Fruit fly (Drosophila melanogaster) whole organism, embryonic: Measurements from ENCODE around the gene Arp8.

ENCODE experiments used
- B-H2 ChIP-seq: fragments of 200-800 bp; sonication (Bioruptor generic); optimal IDR thresholded peaks from 2 replicates; lab custom pipeline; 2018; ENCODE audit warnings: missing biosample characterization, mild to moderate bottlenecking, missing genetic modification characterization
- Bgb ChIP-seq: fragments of 200-800 bp; sonication (Bioruptor generic); IDR thresholded peaks from 2 replicates; pipeline ENCODE4 v1.3.6; 2022; ENCODE audit warnings: missing biosample characterization, missing genetic modification characterization; ENCODE audit not compliant: partially characterized antibody
- C15 ChIP-seq: fragments of 200-800 bp; sonication (Bioruptor generic); IDR thresholded peaks from 3 replicates; pipeline ENCODE4 v1.3.6; 2022; ENCODE audit warnings: missing biosample characterization, missing genetic modification characterization
- CG12942 ChIP-seq: fragments of 200-800 bp; sonication (Bioruptor generic); optimal IDR thresholded peaks from 3 replicates; lab custom pipeline; 2016; ENCODE audit warnings: missing biosample characterization, missing genetic modification characterization
- CG13894 ChIP-seq: fragments of 200-800 bp; sonication (Bioruptor generic); optimal IDR thresholded peaks from 3 replicates; lab custom pipeline; 2018; ENCODE audit warnings: missing biosample characterization, mild to moderate bottlenecking, missing genetic modification characterization, moderate library complexity
- CG14441 ChIP-seq: fragments of 200-800 bp; sonication (Bioruptor generic); IDR thresholded peaks from 2 replicates; pipeline ENCODE4 v1.3.6; 2022; ENCODE audit warnings: missing biosample characterization, missing genetic modification characterization
- CG15011 ChIP-seq: fragments of 200-800 bp; sonication (Bioruptor generic); optimal IDR thresholded peaks from 3 replicates; lab custom pipeline; 2018; ENCODE audit warnings: missing biosample characterization, mild to moderate bottlenecking, missing genetic modification characterization
- CG15514 ChIP-seq: fragments of 200-800 bp; sonication (Bioruptor generic); optimal IDR thresholded peaks from 3 replicates; lab custom pipeline; 2017; ENCODE audit warnings: missing biosample characterization, missing genetic modification characterization, mild to moderate bottlenecking, moderate library complexity, missing genetic modification reagents
- CG1832 ChIP-seq: fragments of 200-800 bp; sonication (Bioruptor generic); optimal IDR thresholded peaks from 2 replicates; lab custom pipeline; 2017; ENCODE audit warnings: missing biosample characterization, mild to moderate bottlenecking, missing genetic modification characterization, inconsistent platforms
- CG2129 ChIP-seq: fragments of 200-800 bp; sonication (Bioruptor generic); IDR thresholded peaks from 2 replicates; pipeline ENCODE4 v1.3.6; 2022; ENCODE audit warnings: missing biosample characterization, missing genetic modification characterization; ENCODE audit not compliant: partially characterized antibody
- CG2875 ChIP-seq: fragments of 200-800 bp; sonication (Bioruptor generic); optimal IDR thresholded peaks from 2 replicates; lab custom pipeline; 2017; ENCODE audit warnings: missing biosample characterization, mild to moderate bottlenecking, missing genetic modification characterization, missing genetic modification reagents
- CG2889 ChIP-seq: fragments of 200-800 bp; sonication (Bioruptor generic); IDR thresholded peaks from 3 replicates; pipeline ENCODE4 v1.3.6; 2022; ENCODE audit warnings: missing biosample characterization, missing genetic modification characterization
- CG34224 ChIP-seq: fragments of 200-800 bp; sonication (Bioruptor generic); IDR thresholded peaks from 3 replicates; pipeline ENCODE4 v1.3.6; 2022; ENCODE audit warnings: missing biosample characterization, missing genetic modification characterization; ENCODE audit not compliant: partially characterized antibody
- CG3726 ChIP-seq: fragments of 200-800 bp; sonication (Bioruptor generic); IDR thresholded peaks from 3 replicates; pipeline ENCODE4, ENCODE4 v1.3.6; 2022; ENCODE audit warnings: missing biosample characterization, missing genetic modification characterization
- CG4617 ChIP-seq: fragments of 200-800 bp; sonication (Bioruptor generic); optimal IDR thresholded peaks from 3 replicates; lab custom pipeline; 2016; ENCODE audit warnings: missing biosample characterization, missing genetic modification characterization, borderline replicate concordance
- CG5953 ChIP-seq: fragments of 200-800 bp; sonication (Bioruptor generic); IDR thresholded peaks from 2 replicates; pipeline ENCODE4 v1.3.6; 2022; ENCODE audit warnings: missing biosample characterization, missing genetic modification characterization
- CG7357 ChIP-seq: fragments of 200-800 bp; sonication (Bioruptor generic); IDR thresholded peaks from 3 replicates; pipeline ENCODE4 v1.3.6; 2022; ENCODE audit warnings: missing biosample characterization, missing genetic modification characterization
- CG7928 ChIP-seq: fragments of 200-800 bp; sonication (Bioruptor generic); optimal IDR thresholded peaks from 2 replicates; lab custom pipeline; 2017; ENCODE audit warnings: missing biosample characterization, mild to moderate bottlenecking, missing genetic modification characterization
- CG7987 ChIP-seq: fragments of 200-800 bp; sonication (Bioruptor generic); optimal IDR thresholded peaks from 2 replicates; lab custom pipeline; 2018; ENCODE audit warnings: missing biosample characterization, mild to moderate bottlenecking, missing genetic modification characterization, moderate library complexity
- CG9797 ChIP-seq: fragments of 200-800 bp; sonication (Bioruptor generic); optimal IDR thresholded peaks from 3 replicates; lab custom pipeline; 2018; ENCODE audit warnings: missing biosample characterization, mild to moderate bottlenecking, missing genetic modification characterization
- Dp ChIP-seq: fragments of 200-800 bp; sonication (Bioruptor generic); optimal IDR thresholded peaks from 2 replicates; lab custom pipeline; 2018; ENCODE audit warnings: missing biosample characterization, mild to moderate bottlenecking, missing genetic modification characterization, moderate library complexity
- HHEX ChIP-seq: fragments of 200-800 bp; sonication (Bioruptor generic); optimal IDR thresholded peaks from 3 replicates; lab custom pipeline; 2017; ENCODE audit warnings: missing biosample characterization, mild to moderate bottlenecking, missing genetic modification characterization, missing genetic modification reagents
- Hey ChIP-seq: fragments of 200-800 bp; sonication (Bioruptor generic); optimal IDR thresholded peaks from 3 replicates; lab custom pipeline; 2018; ENCODE audit warnings: missing biosample characterization, mild to moderate bottlenecking, missing genetic modification characterization
- NFAT ChIP-seq: fragments of 200-800 bp; sonication (Bioruptor generic); IDR thresholded peaks from 2 replicates; pipeline ENCODE4 v1.3.6; 2022; ENCODE audit warnings: missing biosample characterization, missing genetic modification characterization
- NK7.1 ChIP-seq: fragments of 200-800 bp; sonication (Bioruptor generic); optimal IDR thresholded peaks from 3 replicates; lab custom pipeline; 2016; ENCODE audit warnings: missing biosample characterization, missing genetic modification characterization
- Rfx ChIP-seq: fragments of 200-800 bp; sonication (Bioruptor generic); IDR thresholded peaks from 2 replicates; pipeline ENCODE4 v1.3.6; 2022; ENCODE audit warnings: missing biosample characterization, missing genetic modification characterization
- Ssrp ChIP-seq: fragments of 200-800 bp; sonication (Bioruptor generic); optimal IDR thresholded peaks from 2 replicates; lab custom pipeline; 2018; ENCODE audit warnings: missing biosample characterization, mild to moderate bottlenecking, missing genetic modification characterization, moderate library complexity
- abd-A ChIP-seq: fragments of 200-800 bp; sonication (Bioruptor generic); optimal IDR thresholded peaks from 3 replicates; lab custom pipeline; 2019; ENCODE audit warnings: missing biosample characterization, mild to moderate bottlenecking, missing genetic modification characterization, moderate library complexity
- ara ChIP-seq: fragments of 200-800 bp; sonication (Bioruptor generic); IDR thresholded peaks from 2 replicates; pipeline ENCODE4 v1.3.6; 2022; ENCODE audit warnings: missing biosample characterization, missing genetic modification characterization
- cato ChIP-seq: fragments of 200-800 bp; sonication (Bioruptor generic); optimal IDR thresholded peaks from 2 replicates; lab custom pipeline; 2016; ENCODE audit warnings: missing biosample characterization, missing genetic modification characterization, borderline replicate concordance
- chm ChIP-seq: fragments of 200-800 bp; sonication (Bioruptor generic); IDR thresholded peaks from 2 replicates; pipeline ENCODE4 v1.3.6; 2022; ENCODE audit warnings: missing biosample characterization, missing genetic modification characterization
- ci ChIP-seq: fragments of 200-800 bp; sonication (Bioruptor generic); IDR thresholded peaks from 3 replicates; pipeline ENCODE4 v1.3.6; 2022; ENCODE audit warnings: missing biosample characterization, missing genetic modification characterization
- ewg ChIP-seq: fragments of 200-800 bp; sonication (Bioruptor generic); optimal IDR thresholded peaks from 3 replicates; lab custom pipeline; 2017; ENCODE audit warnings: mild to moderate bottlenecking, missing biosample characterization, missing genetic modification reagents, missing genetic modification characterization
- fd64A ChIP-seq: fragments of 200-800 bp; sonication (Bioruptor generic); optimal IDR thresholded peaks from 3 replicates; lab custom pipeline; 2018; ENCODE audit warnings: missing biosample characterization, mild to moderate bottlenecking, missing genetic modification characterization
- gcm2 ChIP-seq: fragments of 200-800 bp; sonication (Bioruptor generic); optimal IDR thresholded peaks from 2 replicates; lab custom pipeline; 2016; ENCODE audit warnings: missing biosample characterization, missing genetic modification characterization
- grau ChIP-seq: fragments of 200-800 bp; optimal IDR thresholded peaks from 3 replicates; lab custom pipeline; 2019; ENCODE audit warnings: missing biosample characterization, mild to moderate bottlenecking, missing genetic modification characterization, moderate library complexity
- ham ChIP-seq: fragments of 200-800 bp; sonication (Bioruptor generic); IDR thresholded peaks from 2 replicates; pipeline ENCODE4 v1.3.6; 2022; ENCODE audit warnings: missing biosample characterization, missing genetic modification characterization
- klu ChIP-seq: fragments of 200-800 bp; sonication (Bioruptor generic); IDR thresholded peaks from 2 replicates; pipeline ENCODE4 v1.3.6; 2022; ENCODE audit warnings: missing biosample characterization, missing genetic modification characterization
- nerfin-2 ChIP-seq: fragments of 200-800 bp; sonication (Bioruptor generic); IDR thresholded peaks from 2 replicates; pipeline ENCODE4 v1.3.6; 2022; ENCODE audit warnings: missing biosample characterization, missing genetic modification characterization; ENCODE audit not compliant: partially characterized antibody
- onecut ChIP-seq: fragments of 200-800 bp; sonication (Bioruptor generic); IDR thresholded peaks from 2 replicates; pipeline ENCODE4 v1.3.6; 2022; ENCODE audit warnings: missing biosample characterization, missing genetic modification characterization
- ro ChIP-seq: fragments of 200-800 bp; sonication (Bioruptor generic); IDR thresholded peaks from 2 replicates; pipeline ENCODE4 v1.3.6; 2022; ENCODE audit warnings: missing biosample characterization, missing genetic modification characterization
- sd ChIP-seq: fragments of 200-800 bp; sonication (Bioruptor generic); optimal IDR thresholded peaks from 3 replicates; lab custom pipeline; 2018; ENCODE audit warnings: missing biosample characterization, mild to moderate bottlenecking, missing genetic modification characterization, moderate library complexity
- sna ChIP-seq: fragments of 200-800 bp; sonication (Bioruptor generic); IDR thresholded peaks from 2 replicates; pipeline ENCODE4 v1.3.6; 2022; ENCODE audit warnings: missing biosample characterization, missing genetic modification characterization; ENCODE audit not compliant: partially characterized antibody
- tap ChIP-seq: fragments of 200-800 bp; optimal IDR thresholded peaks from 3 replicates; lab custom pipeline; 2019; ENCODE audit warnings: missing biosample characterization, mild to moderate bottlenecking, missing genetic modification characterization, moderate library complexity
- toy ChIP-seq: fragments of 200-800 bp; sonication (Bioruptor generic); IDR thresholded peaks from 2 replicates; pipeline ENCODE4 v1.3.6; 2022; ENCODE audit warnings: missing biosample characterization, missing genetic modification characterization
- trem ChIP-seq: fragments of 200-800 bp; optimal IDR thresholded peaks from 3 replicates; lab custom pipeline; 2019; ENCODE audit warnings: missing biosample characterization, mild to moderate bottlenecking, missing genetic modification characterization, moderate library complexity
- unc-4 ChIP-seq: fragments of 200-800 bp; sonication (Bioruptor generic); IDR thresholded peaks from 2 replicates; pipeline ENCODE4 v1.3.6; 2022; ENCODE audit warnings: missing biosample characterization, missing genetic modification characterization; ENCODE audit not compliant: partially characterized antibody

The Arp8 gene

DNA sequence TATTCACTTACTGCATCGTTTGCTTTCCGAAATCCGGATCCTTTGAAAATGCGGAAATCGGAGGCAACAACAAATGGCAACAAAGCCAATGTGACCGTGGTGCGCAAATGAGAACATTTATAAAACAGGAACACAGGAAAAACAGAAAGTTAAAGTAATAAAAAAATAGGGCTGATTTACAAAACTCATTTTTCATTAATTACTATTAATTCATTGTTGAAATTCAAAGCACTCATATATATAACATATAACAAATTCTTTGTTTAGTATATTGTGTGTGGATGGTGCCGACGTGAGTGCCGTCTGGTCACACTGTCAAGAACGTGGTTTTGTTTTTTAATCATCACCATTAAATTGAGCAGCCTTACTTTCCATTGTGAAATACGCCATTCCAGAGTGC, at the start of gene Arp8, which contains the start of gene CG6769 (continued):
- no peak for TF ChIP-seq onecut (GFP tag; lab: Robert Waterston, UW)
- TF ChIP-seq nerfin-2, result no peak
- no peak for TF ChIP-seq abd-A (tag; lab: Kevin White, UChicago)
- TF ChIP-seq HHEX (GFP tag; lab: Kevin White, UChicago), result no peak
- TF ChIP-seq tap (tag; lab: Kevin White, UChicago), result no peak
- TF ChIP-seq unc-4 (GFP tag; lab: Robert Waterston, UW), result 0 out of 2 replicates have a peak, but pooled peaks have one; percentile 18
- TF ChIP-seq chm (GFP tag; lab: Robert Waterston, UW), result no peak
- TF ChIP-seq CG34224 (GFP tag; lab: Robert Waterston, UW), result no peak
- TF ChIP-seq ewg (GFP tag; lab: Kevin White, UChicago), result no peak
- TF ChIP-seq Ssrp (tag; lab: Kevin White, UChicago), result no peak
- no peak for TF ChIP-seq gcm2 (GFP tag; lab: Kevin White, UChicago)
- peak; percentile 16 for TF ChIP-seq cato (GFP tag; lab: Kevin White, UChicago)
- no peak for TF ChIP-seq CG14441
- no peak for TF ChIP-seq sna (GFP tag; lab: Robert Waterston, UW)
- TF ChIP-seq sd (tag; lab: Kevin White, UChicago), result no peak
- peak; percentile 80 for TF ChIP-seq CG9797 (GFP tag; lab: Kevin White, UChicago)
- no peak for TF ChIP-seq NFAT (GFP tag; lab: Robert Waterston, UW)
- TF ChIP-seq Hey (tag; lab: Kevin White, UChicago), result no peak

DNA sequence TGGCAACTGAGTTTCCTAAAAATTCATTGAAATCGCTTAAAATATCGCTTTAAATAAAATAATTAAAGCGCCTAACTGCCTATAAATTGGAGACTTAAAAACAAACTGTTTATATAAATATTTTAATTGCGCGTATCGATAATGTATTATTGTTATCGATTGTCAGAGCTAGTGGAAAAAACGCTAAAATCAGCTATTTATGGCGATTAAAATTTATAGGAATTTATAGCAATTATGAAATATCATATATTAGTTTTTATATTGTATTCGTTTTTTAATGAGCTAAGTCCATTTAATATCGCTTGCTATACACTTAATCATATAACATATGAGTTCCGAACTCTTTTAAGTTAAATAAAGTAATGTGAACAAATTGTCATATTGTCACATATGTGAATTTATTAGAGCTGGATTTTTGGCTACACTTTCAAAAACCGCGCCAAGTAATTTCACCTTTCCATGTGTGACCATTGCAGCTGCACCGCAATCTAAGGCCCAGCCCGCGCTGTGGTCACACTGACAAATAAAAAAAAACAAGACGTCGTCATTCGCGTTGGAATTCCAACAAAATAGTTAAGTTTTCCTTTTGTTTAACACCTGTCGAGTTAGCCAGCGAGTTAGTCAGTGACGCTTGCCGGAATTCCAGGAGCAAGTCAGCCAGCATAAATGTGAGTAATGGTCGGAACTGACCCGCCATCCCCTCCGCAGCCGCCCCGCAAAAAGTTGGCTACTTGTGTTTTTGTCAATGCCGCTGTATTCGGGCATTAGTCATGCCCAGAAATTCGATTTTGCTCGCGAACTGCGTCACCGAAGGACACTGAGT, 46.8 kb upstream of the Arp8 start, which contains the start of the genes CG7772 and Vps4:
TSS of gene CG7772 (minus strand) at position 78 of the 823 bp plus-strand sequence.
TSS of gene Vps4 (plus strand) at position 509 of the 823 bp plus-strand sequence.
- no peak for TF ChIP-seq ham (GFP tag; lab: Robert Waterston, UW)
- peak; percentile 40 for TF ChIP-seq CG15514
- TF ChIP-seq CG15011, result no peak
- TF ChIP-seq CG12942 (GFP tag; lab: Kevin White, UChicago), result no peak
- TF ChIP-seq CG2875 (GFP tag; lab: Kevin White, UChicago), result no peak
- no peak for TF ChIP-seq ro (GFP tag; lab: Robert Waterston, UW)
- TF ChIP-seq grau (tag; lab: Kevin White, UChicago), result no peak
- TF ChIP-seq unc-4 (GFP tag; lab: Robert Waterston, UW), result peak; percentile 45; the same call in 1 of the 2 replicates
- TF ChIP-seq ci (GFP tag; lab: Robert Waterston, UW), result no peak
- no peak for TF ChIP-seq CG7357 (GFP tag; lab: Robert Waterston, UW)
- peak; percentile 24 for TF ChIP-seq trem (tag; lab: Kevin White, UChicago)
- TF ChIP-seq Bgb (GFP tag; lab: Robert Waterston, UW), result no peak
- TF ChIP-seq toy (GFP tag; lab: Robert Waterston, UW), result no peak
- no peak for TF ChIP-seq ara (GFP tag; lab: Robert Waterston, UW)
- peak; percentile 33 for TF ChIP-seq abd-A (tag; lab: Kevin White, UChicago)
- TF ChIP-seq klu (GFP tag; lab: Robert Waterston, UW), result no peak
- TF ChIP-seq Dp, result peak; percentile 85
- no peak for TF ChIP-seq Rfx (GFP tag; lab: Robert Waterston, UW)
- no peak for TF ChIP-seq CG13894 (tag; lab: Kevin White, UChicago)
- no peak for TF ChIP-seq B-H2
- no peak for TF ChIP-seq C15 (GFP tag; lab: Robert Waterston, UW)
- TF ChIP-seq CG4617 (GFP tag; lab: Kevin White, UChicago), result peak; percentile 68
- no peak for TF ChIP-seq CG1832
- no peak for TF ChIP-seq CG7987 (GFP tag; lab: Kevin White, UChicago)
- TF ChIP-seq fd64A, result no peak
- TF ChIP-seq CG3726, result no peak
- TF ChIP-seq CG2889, result no peak
- TF ChIP-seq NK7.1 (GFP tag; lab: Kevin White, UChicago), result no peak
- TF ChIP-seq CG2129 (GFP tag; lab: Robert Waterston, UW), result no peak
- no peak for TF ChIP-seq CG5953 (GFP tag; lab: Robert Waterston, UW)
- TF ChIP-seq CG7928 (GFP tag; lab: Kevin White, UChicago), result no peak
